Worm (Caenorhabditis elegans) whole organism, L2 larva: ENCODE measurements around the gene srg-16.

Experiments used
- C34F6.9 ChIP-seq: fragments of 150-350 bp; optimal IDR thresholded peaks from 2 replicates; lab custom pipeline; 2014; ENCODE audit warnings: missing biosample characterization, missing genetic modification characterization
- F13H6.1 ChIP-seq: sonication (generic microtip); optimal IDR thresholded peaks from 2 replicates; lab custom pipeline; 2016; ENCODE audit warnings: missing genetic modification characterization, missing compliant biosample characterization
- R02D3.7 ChIP-seq: fragments of 150-350 bp; optimal IDR thresholded peaks from 2 replicates; lab custom pipeline; 2014; ENCODE audit warnings: missing biosample characterization, missing genetic modification characterization
- Y55F3AM.14 ChIP-seq: fragments of 200-800 bp; sonication (Bioruptor generic); optimal IDR thresholded peaks from 2 replicates; lab custom pipeline; 2018; ENCODE audit warnings: mild to moderate bottlenecking, missing genetic modification characterization, missing compliant biosample characterization
- ZK546.5 ChIP-seq: sonication (generic microtip); optimal IDR thresholded peaks from 2 replicates; lab custom pipeline; 2017; ENCODE audit warnings: missing biosample characterization, missing genetic modification characterization
- alr-1 ChIP-seq: fragments of 150-350 bp; optimal IDR thresholded peaks from 2 replicates; lab custom pipeline; 2014; ENCODE audit warnings: missing biosample characterization, missing genetic modification characterization
- aly-2 ChIP-seq: fragments of 150-350 bp; optimal IDR thresholded peaks from 2 replicates; lab custom pipeline; 2014; ENCODE audit warnings: missing biosample characterization, missing genetic modification characterization
- ama-1 ChIP-seq: fragments of 150-350 bp; optimal IDR thresholded peaks from 2 replicates; lab custom pipeline; 2018; ENCODE audit warnings: inconsistent platforms
- blmp-1 ChIP-seq: sonication (generic microtip); optimal IDR thresholded peaks from 2 replicates; lab custom pipeline; 2017; ENCODE audit warnings: missing genetic modification characterization, mild to moderate bottlenecking, missing compliant biosample characterization, antibody characterized with exemption, moderate library complexity; ENCODE audit not compliant: insufficient read depth
- ceh-16 ChIP-seq: fragments of 150-350 bp; optimal IDR thresholded peaks from 2 replicates; lab custom pipeline; 2014; ENCODE audit warnings: missing biosample characterization, missing genetic modification characterization
- ceh-82 ChIP-seq: fragments of 150-350 bp; optimal IDR thresholded peaks from 2 replicates; lab custom pipeline; 2014; ENCODE audit warnings: missing biosample characterization, missing genetic modification characterization
- crh-2 ChIP-seq: sonication (generic microtip); optimal IDR thresholded peaks from 2 replicates; lab custom pipeline; 2017; ENCODE audit warnings: missing biosample characterization, missing genetic modification characterization
- dmd-4 ChIP-seq: sonication (generic microtip); optimal IDR thresholded peaks from 2 replicates; lab custom pipeline; 2017; ENCODE audit warnings: missing biosample characterization, missing genetic modification characterization
- egl-27 ChIP-seq: sonication (generic microtip); optimal IDR thresholded peaks from 3 replicates; lab custom pipeline; 2017; ENCODE audit warnings: missing biosample characterization, missing genetic modification reagents, missing genetic modification characterization
- elt-3 ChIP-seq: sonication (generic microtip); optimal IDR thresholded peaks from 2 replicates; lab custom pipeline; 2017; ENCODE audit warnings: missing biosample characterization, missing genetic modification characterization
- fos-1 ChIP-seq: fragments of 150-350 bp; optimal IDR thresholded peaks from 2 replicates; lab custom pipeline; 2014; ENCODE audit warnings: missing biosample characterization, missing genetic modification characterization
- lin-11 ChIP-seq: fragments of 150-350 bp; sonication (generic microtip); optimal IDR thresholded peaks from 2 replicates; lab custom pipeline; 2014; ENCODE audit warnings: missing biosample characterization, missing genetic modification characterization, inconsistent platforms, mixed read lengths
- mab-5 ChIP-seq: fragments of 150-350 bp; optimal IDR thresholded peaks from 2 replicates; lab custom pipeline; 2014; ENCODE audit warnings: missing biosample characterization, missing genetic modification characterization
- mbf-1 ChIP-seq: sonication (generic microtip); optimal IDR thresholded peaks from 2 replicates; lab custom pipeline; 2017; ENCODE audit warnings: missing biosample characterization, missing genetic modification characterization
- mdl-1 ChIP-seq, 2 experiments: fragments of 150-350 bp in 1 of 2; sonication (generic microtip) in 1 of 2; optimal IDR thresholded peaks; 2 replicates each; lab custom pipeline; 2017; ENCODE audit warnings: missing biosample characterization in 2 of 2, missing genetic modification characterization in 2 of 2
- nhr-10 ChIP-seq: sonication (generic microtip); optimal IDR thresholded peaks from 2 replicates; lab custom pipeline; 2017; ENCODE audit warnings: missing biosample characterization, missing genetic modification characterization
- nhr-11 ChIP-seq: fragments of 150-350 bp; optimal IDR thresholded peaks from 2 replicates; lab custom pipeline; 2014; ENCODE audit warnings: missing biosample characterization, missing genetic modification characterization
- nhr-129 ChIP-seq: fragments of 150-350 bp; optimal IDR thresholded peaks from 2 replicates; lab custom pipeline; 2014; ENCODE audit warnings: missing biosample characterization, missing genetic modification characterization
- nhr-21 ChIP-seq: fragments of 150-350 bp; optimal IDR thresholded peaks from 2 replicates; lab custom pipeline; 2014; ENCODE audit warnings: missing biosample characterization, missing genetic modification characterization
- nhr-237 ChIP-seq: fragments of 150-350 bp; optimal IDR thresholded peaks from 2 replicates; lab custom pipeline; 2014; ENCODE audit warnings: missing biosample characterization, missing genetic modification characterization
- nhr-6 ChIP-seq: fragments of 150-350 bp; optimal IDR thresholded peaks from 2 replicates; lab custom pipeline; 2014; ENCODE audit warnings: missing biosample characterization, missing genetic modification characterization
- peb-1 ChIP-seq: fragments of 150-350 bp; optimal IDR thresholded peaks from 2 replicates; lab custom pipeline; 2014; ENCODE audit warnings: missing biosample characterization, missing genetic modification characterization
- sem-4 ChIP-seq: fragments of 150-350 bp; optimal IDR thresholded peaks from 2 replicates; lab custom pipeline; 2014; ENCODE audit warnings: missing biosample characterization, missing genetic modification reagents, missing genetic modification characterization
- skn-1 ChIP-seq: sonication (generic microtip); optimal IDR thresholded peaks from 2 replicates; lab custom pipeline; 2017; ENCODE audit warnings: missing biosample characterization, missing genetic modification characterization
- sma-3 ChIP-seq: sonication (generic microtip); optimal IDR thresholded peaks from 2 replicates; lab custom pipeline; 2016; ENCODE audit warnings: missing genetic modification reagents, missing genetic modification characterization, missing compliant biosample characterization
- sma-9 ChIP-seq, 2 experiments: fragments of 150-350 bp in 1 of 2; sonication (generic microtip) in 1 of 2; optimal IDR thresholded peaks; 2 replicates each; lab custom pipeline; 2014 to 2016; ENCODE audit warnings: missing genetic modification characterization in 2 of 2, mild to moderate bottlenecking in 1 of 2, missing biosample characterization in 1 of 2, missing compliant biosample characterization in 1 of 2, missing genetic modification reagents in 1 of 2, moderate library complexity in 1 of 2
- unc-39 ChIP-seq: fragments of 150-350 bp; optimal IDR thresholded peaks from 2 replicates; lab custom pipeline; 2014; ENCODE audit warnings: missing biosample characterization, missing genetic modification characterization
- unc-55 ChIP-seq: fragments of 150-350 bp; sonication (generic microtip); optimal IDR thresholded peaks from 3 replicates; lab custom pipeline; 2014; ENCODE audit warnings: missing biosample characterization, missing genetic modification reagents, missing genetic modification characterization
- ztf-4 ChIP-seq: fragments of 150-350 bp; optimal IDR thresholded peaks from 2 replicates; lab custom pipeline; 2014; ENCODE audit warnings: missing biosample characterization, missing genetic modification characterization

Gene srg-16

ce11 chrII:12444679-12445376 lies 22.1 kb upstream of the srg-16 start, which contains the start of the genes W05H5.1 and pitr-6:
W05H5.1 (minus strand) TSS chrII:12444779.
pitr-6 (plus strand) TSS chrII:12445326.
- TF ChIP-seq mab-5, result no peak
- no peak for TF ChIP-seq mbf-1 (tag; lab: Kevin White, UChicago)
- no peak for TF ChIP-seq nhr-10 (tag; lab: Kevin White, UChicago)
- no peak for TF ChIP-seq egl-27 (tag; lab: Kevin White, UChicago)
- no peak for TF ChIP-seq nhr-129
- TF ChIP-seq nhr-21 (tag; lab: Kevin White, UChicago), result no peak
- no peak for TF ChIP-seq nhr-11 (tag; lab: Kevin White, UChicago)
- no peak for TF ChIP-seq F13H6.1 (tag; lab: Kevin White, UChicago)
- TF ChIP-seq nhr-6 (tag; lab: Kevin White, UChicago), result no peak
- no peak for TF ChIP-seq crh-2 (tag; lab: Kevin White, UChicago)
- TF ChIP-seq sma-3 (GFP tag; lab: Kevin White, UChicago), result no peak
- TF ChIP-seq elt-3 (tag; lab: Kevin White, UChicago), result no peak
- TF ChIP-seq unc-55 (GFP tag; lab: Kevin White, UChicago), result no peak

- TF ChIP-seq C34F6.9 (tag; lab: Kevin White, UChicago) (no peak), lin-11 (tag; lab: Kevin White, UChicago) (no peak)
Measured at ce11 chrII:12448241-12448640, 18.7 kb upstream of the srg-16 start, which contains the start of gene srh-27. srh-27 (plus strand) TSS chrII:12448541.

ce11 chrII:12449849-12450248 lies 17.1 kb upstream of the srg-16 start, which contains the start of gene sre-34:
sre-34 (plus strand) TSS chrII:12450149.
- TF ChIP-seq unc-39 (no peak), fos-1 (tag; lab: Kevin White, UChicago) (no peak), mdl-1 (tag; optimal IDR thresholded peaks at IDR 0.05; lab: Kevin White, UChicago) (no peak), R02D3.7 (no peak), F13H6.1 (tag; lab: Kevin White, UChicago) (no peak), nhr-129 (no peak), ztf-4 (tag; lab: Kevin White, UChicago) (no peak), Y55F3AM.14 (GFP tag; lab: Kevin White, UChicago) (no peak), peb-1 (tag; lab: Kevin White, UChicago) (no peak), ama-1 (lab: Kevin White, UChicago) (no peak), nhr-237 (tag; lab: Kevin White, UChicago) (no peak), C34F6.9 (tag; lab: Kevin White, UChicago) (no peak), nhr-10 (tag; lab: Kevin White, UChicago) (no peak), sem-4 (no peak), ZK546.5 (tag; lab: Kevin White, UChicago) (no peak), elt-3 (tag; lab: Kevin White, UChicago) (no peak), egl-27 (tag; lab: Kevin White, UChicago) (no peak), crh-2 (tag; lab: Kevin White, UChicago) (no peak)

- TF ChIP-seq dmd-4 (no peak), crh-2 (tag; lab: Kevin White, UChicago) (no peak), ceh-82 (tag; lab: Kevin White, UChicago) (no peak)
Measured at ce11 chrII:12452754-12453352, 14.1 kb upstream of the srg-16 start, which contains the start of the genes sre-35 and sre-33. sre-35 (minus strand) TSS chrII:12452854. sre-33 (plus strand) TSS chrII:12453302.

- TF ChIP-seq Y55F3AM.14 (GFP tag; lab: Kevin White, UChicago) (no peak), sma-9 (GFP tag; optimal IDR thresholded peaks at IDR 0.05; lab: Kevin White, UChicago) (no peak), sma-9 (tag; optimal IDR thresholded peaks at IDR 0.05; lab: Kevin White, UChicago) (no peak), nhr-237 (tag; lab: Kevin White, UChicago) (no peak), nhr-11 (tag; lab: Kevin White, UChicago) (no peak), R02D3.7 (no peak), aly-2 (tag; lab: Kevin White, UChicago) (no peak), unc-39 (no peak), sem-4 (no peak), ceh-16 (tag; lab: Kevin White, UChicago) (no peak), skn-1 (tag; lab: Kevin White, UChicago) (no peak), F13H6.1 (tag; lab: Kevin White, UChicago) (no peak), mbf-1 (tag; lab: Kevin White, UChicago) (no peak), blmp-1 (tag; lab: Kevin White, UChicago) (no peak), mab-5 (no peak), alr-1 (tag; lab: Kevin White, UChicago) (no peak)
- TF ChIP-seq, all 48 proteins: peak for 0
Measured at ce11 chrII:12456633-12457032, 10.3 kb upstream of the srg-16 start, which contains the start of gene sre-32. sre-32 (minus strand) TSS chrII:12456733.
